Worm (Caenorhabditis elegans): Measurements from ENCODE around the gene spp-4.

The spp-4 gene

DNA sequence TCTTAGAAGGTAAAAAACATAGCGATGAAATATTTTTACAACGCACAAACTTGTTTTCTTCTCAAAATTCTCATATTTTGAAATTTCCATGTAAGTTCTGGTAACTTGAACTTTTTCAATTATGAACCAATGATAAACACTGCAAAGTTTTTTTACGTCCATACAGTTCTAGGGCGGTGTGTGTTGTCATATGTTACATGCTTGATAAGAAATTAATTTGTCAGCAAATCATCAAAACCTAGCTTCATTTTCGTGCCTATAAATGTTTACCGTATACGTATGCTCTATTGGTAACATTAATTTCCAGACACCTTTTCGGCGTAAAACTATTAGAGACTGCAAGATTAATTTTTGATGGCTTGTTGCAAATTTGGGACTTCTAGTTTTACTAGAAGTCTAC is 24.7 kb upstream of the spp-4 start (continued):
- TF ChIP-seq tra-1 (GFP tag; IDR thresholded peaks at IDR 0.05) = no peak
- TF ChIP-seq aly-2 (tag; optimal IDR thresholded peaks at IDR 0.05) = no peak
- no peak for TF ChIP-seq F49E8.2 (tag; optimal IDR thresholded peaks at IDR 0.05; ENCODE audit: borderline replicate concordance)
- TF ChIP-seq T20F7.1 (GFP tag; optimal IDR thresholded peaks at IDR 0.05) = no peak
- no peak for TF ChIP-seq hmg-1.1 (GFP tag; IDR thresholded peaks at IDR 0.05)
- TF ChIP-seq nhr-28 (tag; optimal IDR thresholded peaks at IDR 0.05) = peak; percentile 63
- peak; percentile 2 for TF ChIP-seq dve-1 (tag; optimal IDR thresholded peaks at IDR 0.05; ENCODE audit: insufficient read depth)
- no peak for TF ChIP-seq nhr-6 (tag; optimal IDR thresholded peaks at IDR 0.05)
- no peak for TF ChIP-seq madf-5 (GFP tag; IDR thresholded peaks at IDR 0.05)
- TF ChIP-seq skn-1 (tag; optimal IDR thresholded peaks at IDR 0.05) = no peak

DNA sequence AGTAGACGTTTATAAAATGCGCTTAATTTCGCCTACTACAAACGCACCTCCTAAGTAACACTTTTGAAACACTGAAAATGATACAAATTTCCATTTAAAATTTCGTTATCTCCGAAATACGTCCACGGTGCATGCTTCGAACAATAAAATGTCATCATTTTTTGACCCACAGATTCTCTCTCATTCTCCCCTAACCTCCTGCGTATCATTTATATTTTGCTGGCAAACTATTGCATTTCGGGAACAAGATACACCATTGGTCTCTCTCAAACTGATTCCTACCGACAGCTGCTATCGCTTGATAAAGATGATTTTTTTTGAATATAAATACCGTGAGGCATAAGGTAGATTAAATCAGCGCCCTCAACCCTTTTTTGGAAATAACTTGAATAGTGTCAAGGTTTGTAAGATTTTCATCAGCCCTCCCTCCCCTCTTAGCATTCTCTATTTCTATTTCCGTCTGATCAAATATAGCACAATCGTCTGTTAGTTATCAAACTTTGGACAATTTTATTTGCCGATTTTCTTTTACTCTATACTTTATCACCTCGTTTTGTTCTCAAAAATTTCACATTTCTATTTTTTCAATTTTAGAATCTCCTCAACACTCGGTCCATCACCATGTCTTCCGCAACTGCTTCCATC is 22.5 kb upstream of the spp-4 start, which contains the start of gene C07D8.6:
Gene C07D8.6 (plus strand): TSS at position 595 of the 645 bp plus-strand sequence.
- no peak for TF ChIP-seq spr-3 (GFP tag; optimal IDR thresholded peaks at IDR 0.05)
- TF ChIP-seq jun-1 (tag; optimal IDR thresholded peaks at IDR 0.05) = no peak
- TF ChIP-seq nhr-41 (GFP tag; IDR thresholded peaks at IDR 0.05) = peak; percentile 36; the same call in 1 of the 2 replicates
- TF ChIP-seq F37D6.2 (tag; optimal IDR thresholded peaks at IDR 0.05) = no peak
- TF ChIP-seq hif-1 (tag; optimal IDR thresholded peaks at IDR 0.05) = no peak
- TF ChIP-seq madf-5 (GFP tag; IDR thresholded peaks at IDR 0.05) = no peak
- peak; percentile 96 for TF ChIP-seq aha-1 (tag)
- no peak for TF ChIP-seq F10B5.3 (tag; optimal IDR thresholded peaks at IDR 0.05)
- 0 out of 2 replicates have a peak, but pooled peaks have one; percentile 33 for TF ChIP-seq saeg-2 (GFP tag; IDR thresholded peaks at IDR 0.05)
- TF ChIP-seq mes-2 (tag; optimal IDR thresholded peaks at IDR 0.05; ENCODE audit: poor library complexity, severe bottlenecking) = peak; percentile 26
- TF ChIP-seq attf-4 (tag; optimal IDR thresholded peaks at IDR 0.05) = no peak
- TF ChIP-seq lin-1 (GFP tag; IDR thresholded peaks at IDR 0.05) = peak; percentile 77
- TF ChIP-seq tra-1 (GFP tag; IDR thresholded peaks at IDR 0.05) = peak; percentile 53; the same call in 1 of the 2 replicates
- TF ChIP-seq unc-39 (tag; optimal IDR thresholded peaks at IDR 0.05) = no peak
- no peak for TF ChIP-seq madf-9 (GFP tag; conservative IDR thresholded peaks at IDR 0.05)
- peak; percentile 60 for TF ChIP-seq nhr-6 (tag; optimal IDR thresholded peaks at IDR 0.05)
- TF ChIP-seq nhr-102 (tag; optimal IDR thresholded peaks at IDR 0.05) = no peak
- TF ChIP-seq nhr-237 (tag; optimal IDR thresholded peaks at IDR 0.05) = no peak
- no peak for TF ChIP-seq ama-1 (optimal IDR thresholded peaks at IDR 0.05)
- peak; percentile 79 for TF ChIP-seq dve-1 (tag; optimal IDR thresholded peaks at IDR 0.05; ENCODE audit: insufficient read depth)
- TF ChIP-seq F49E8.2 (tag; optimal IDR thresholded peaks at IDR 0.05; ENCODE audit: borderline replicate concordance) = no peak
- TF ChIP-seq daf-16 (GFP tag; optimal IDR thresholded peaks at IDR 0.05) = peak in 1 of 2 experiments; percentile 60
- peak; percentile 87 for TF ChIP-seq daf-16 (tag; optimal IDR thresholded peaks at IDR 0.05)
- TF ChIP-seq zip-2 (tag; optimal IDR thresholded peaks at IDR 0.05) = no peak
- TF ChIP-seq daf-19 (GFP tag; conservative IDR thresholded peaks at IDR 0.05) = no peak
- no peak for TF ChIP-seq F26F4.8 (GFP tag; conservative IDR thresholded peaks at IDR 0.05)
- TF ChIP-seq ceh-82 (tag; optimal IDR thresholded peaks at IDR 0.05) = no peak
- TF ChIP-seq nhr-28 (tag; optimal IDR thresholded peaks at IDR 0.05) = peak; percentile 95
- no peak for TF ChIP-seq dpl-1 (GFP tag; optimal IDR thresholded peaks at IDR 0.05)
- TF ChIP-seq nhr-48 (tag; optimal IDR thresholded peaks at IDR 0.05) = peak; percentile 83
- TF ChIP-seq mdl-1 (tag; optimal IDR thresholded peaks at IDR 0.05) = peak in 1 of 2 experiments; percentile 50
- TF ChIP-seq ZK337.2 (GFP tag; IDR thresholded peaks at IDR 0.05) = no peak
- TF ChIP-seq hlh-30 (tag; optimal IDR thresholded peaks at IDR 0.05; ENCODE audit: insufficient read depth) = peak; percentile 59
- TF ChIP-seq hlh-11 (tag; optimal IDR thresholded peaks at IDR 0.05) = peak; percentile 89
- TF ChIP-seq mxl-3 (GFP tag; optimal IDR thresholded peaks at IDR 0.05) = peak; percentile 82
- peak; percentile 70 for TF ChIP-seq nhr-77 (tag; optimal IDR thresholded peaks at IDR 0.05)
- TF ChIP-seq lin-13 (GFP tag; optimal IDR thresholded peaks at IDR 0.05) = no peak
- peak; percentile 58; the same call in 1 of the 2 replicates for TF ChIP-seq php-3 (GFP tag; IDR thresholded peaks at IDR 0.05)
- peak; percentile 86 for TF ChIP-seq dmd-6 (GFP tag; IDR thresholded peaks at IDR 0.05)
- TF ChIP-seq lsy-2 (tag; optimal IDR thresholded peaks at IDR 0.05) = peak in 1 of 2 experiments; percentile 52
- no peak for TF ChIP-seq set-16 (GFP tag; IDR thresholded peaks at IDR 0.05)
- peak; percentile 17 for TF ChIP-seq nhr-11 (tag; optimal IDR thresholded peaks at IDR 0.05)
- no peak for TF ChIP-seq sdz-12 (GFP tag; optimal IDR thresholded peaks at IDR 0.05)
- no peak for TF ChIP-seq arid-1 (GFP tag; conservative IDR thresholded peaks at IDR 0.05)

All from whole organism, L4 larva.